Worm (Caenorhabditis elegans) whole organism, midembryonic: ENCODE results near the gene nhr-175.

Experiments
- T22C8.4 ChIP-seq: fragments of 200-800 bp; sonication (Bioruptor generic); IDR thresholded peaks from 2 replicates; pipeline ENCODE4 v1.3.6; 2022; ENCODE audit warnings: missing genetic modification characterization, missing compliant biosample characterization
- cog-1 ChIP-seq: sonication (generic microtip); optimal IDR thresholded peaks from 2 replicates; lab custom pipeline; 2016; ENCODE audit warnings: missing genetic modification characterization, missing compliant biosample characterization
- flt-1 ChIP-seq: fragments of 200-800 bp; sonication (Bioruptor generic); IDR thresholded peaks from 2 replicates; pipeline ENCODE4 v1.3.6; 2022; ENCODE audit warnings: missing genetic modification characterization, missing compliant biosample characterization
- klf-2 ChIP-seq: fragments of 200-800 bp; sonication (Bioruptor generic); conservative IDR thresholded peaks from 2 replicates; pipeline ENCODE4 v1.3.6; 2022; ENCODE audit warnings: missing genetic modification reagents, missing genetic modification characterization, missing compliant biosample characterization
- med-1 ChIP-seq: sonication (generic microtip); optimal IDR thresholded peaks from 2 replicates; lab custom pipeline; 2017; ENCODE audit warnings: missing genetic modification characterization, mild to moderate bottlenecking, missing compliant biosample characterization, antibody characterized with exemption, missing genetic modification reagents; ENCODE audit not compliant: insufficient read depth
- ref-1 ChIP-seq: fragments of 200-800 bp; sonication (Bioruptor generic); conservative IDR thresholded peaks from 2 replicates; pipeline ENCODE4 v1.3.6; 2022; ENCODE audit warnings: missing genetic modification reagents, missing genetic modification characterization, missing compliant biosample characterization
- tab-1 ChIP-seq: fragments of 200-800 bp; sonication (Bioruptor generic); IDR thresholded peaks from 2 replicates; pipeline ENCODE4 v1.3.6; 2022; ENCODE audit warnings: missing genetic modification characterization, missing compliant biosample characterization
- ztf-23 ChIP-seq: fragments of 200-800 bp; sonication (Bioruptor generic); IDR thresholded peaks from 2 replicates; pipeline ENCODE4 v1.3.6; 2022; ENCODE audit warnings: missing genetic modification reagents, missing genetic modification characterization, missing compliant biosample characterization
- ztf-29 ChIP-seq: fragments of 200-800 bp; sonication (Bioruptor generic); IDR thresholded peaks from 2 replicates; pipeline ENCODE4 v1.3.6; 2022; ENCODE audit warnings: missing genetic modification reagents, missing genetic modification characterization, missing compliant biosample characterization

Gene nhr-175

DNA sequence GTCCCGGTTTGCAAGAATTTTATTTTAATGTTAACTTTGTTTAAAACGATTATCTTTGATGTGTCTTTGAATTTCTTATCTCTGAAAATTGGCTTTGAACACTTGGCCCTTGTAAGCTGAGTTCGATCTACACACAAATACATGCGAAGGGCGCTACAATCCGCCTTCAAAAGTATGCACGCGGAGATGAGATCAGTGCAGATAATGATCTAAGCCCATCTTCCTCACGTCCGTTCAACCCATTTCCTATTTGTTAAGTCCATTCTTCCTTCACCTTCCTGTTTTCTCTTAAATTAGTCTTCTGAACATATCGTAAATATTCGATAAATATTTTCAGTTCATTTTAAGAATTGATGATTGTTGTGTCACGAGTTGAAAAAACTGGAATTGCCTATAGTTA is at the start of gene nhr-175:
Gene nhr-175 (plus strand): TSS at position 339 of the 400 bp plus-strand sequence.
- TF ChIP-seq klf-2 (GFP tag; lab: Robert Waterston, UW) (no peak), ztf-23 (GFP tag; lab: Robert Waterston, UW) (no peak)

DNA sequence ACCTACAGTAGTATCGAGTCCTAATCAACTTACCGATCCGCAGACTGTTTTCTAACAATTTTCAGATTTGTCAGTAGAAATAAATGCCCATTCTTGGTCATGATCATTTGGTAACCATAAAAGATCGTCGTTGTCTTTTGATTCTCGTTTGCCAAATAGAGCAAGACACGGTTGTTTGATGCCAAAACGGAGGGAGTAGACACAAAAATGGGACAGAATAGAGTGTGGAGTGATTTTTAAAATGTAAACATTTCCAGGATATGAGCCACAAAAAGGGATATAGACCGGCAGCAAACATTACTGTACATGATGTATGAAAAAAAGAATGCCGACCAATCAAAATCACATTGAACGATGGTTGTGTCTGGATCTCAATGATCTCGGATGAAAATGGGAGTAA is 49.6 kb upstream of the nhr-175 start, which contains the start of gene F55B12.2:
Gene F55B12.2 (minus strand): TSS at position 101 of the 400 bp plus-strand sequence.
- TF ChIP-seq ztf-23 (GFP tag; lab: Robert Waterston, UW) (no peak), T22C8.4 (GFP tag; lab: Robert Waterston, UW) (no peak), ztf-29 (GFP tag; lab: Robert Waterston, UW) (no peak)

DNA sequence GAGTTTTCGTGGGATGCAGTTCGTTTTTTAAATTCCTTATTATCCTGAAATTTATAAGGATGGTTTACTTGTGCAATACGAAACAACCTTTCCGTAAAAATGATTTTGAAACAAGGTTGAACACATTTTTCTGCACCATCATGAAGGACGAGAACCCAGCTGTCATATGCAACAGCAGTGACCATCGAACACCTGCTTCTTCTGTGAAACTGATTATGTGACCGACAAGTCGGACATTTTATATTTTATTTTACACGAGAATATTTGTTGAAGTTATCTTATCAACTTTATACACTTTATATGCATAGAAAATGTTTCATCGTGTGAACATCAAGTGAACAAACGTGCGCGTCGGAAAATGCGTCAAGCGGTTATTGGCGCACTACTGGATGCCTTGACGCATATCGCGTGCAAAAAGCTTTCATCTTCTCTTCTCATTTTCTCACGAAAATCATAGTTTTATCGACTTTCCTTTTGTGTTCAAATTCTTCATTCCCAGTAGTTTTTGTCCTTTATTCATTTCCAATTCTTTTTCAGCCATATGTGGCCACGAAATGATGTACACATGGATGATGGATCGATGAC is 47.6 kb upstream of the nhr-175 start, which contains the start of gene sel-10:
Gene sel-10 (plus strand): TSS at position 538 of the 585 bp plus-strand sequence.
- peak; percentile 7 for TF ChIP-seq cog-1 (tag; lab: Kevin White, UChicago)
- no peak for TF ChIP-seq ref-1 (GFP tag; lab: Robert Waterston, UW)

DNA sequence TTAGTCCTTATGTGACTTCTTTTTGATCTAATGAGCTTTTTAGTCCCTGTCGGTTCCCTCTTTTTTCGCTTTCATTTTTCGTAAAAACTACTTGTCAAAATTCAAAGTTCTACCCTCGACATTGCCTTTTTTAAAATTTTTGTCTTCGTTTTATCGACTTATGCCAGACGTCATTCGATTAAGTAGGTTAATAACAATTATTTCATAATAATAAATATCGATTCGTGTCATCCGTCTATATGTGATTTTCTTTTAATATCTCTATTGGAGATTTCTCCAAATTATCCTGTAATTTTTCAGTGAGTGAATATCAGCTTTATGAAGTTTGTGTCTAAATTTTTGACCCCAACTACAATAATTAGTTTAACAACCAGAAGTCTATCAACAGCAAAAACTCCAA is 43.7 kb upstream of the nhr-175 start, which contains the start of gene hpo-31:
Gene hpo-31 (plus strand): TSS at position 301 of the 400 bp plus-strand sequence.
- TF ChIP-seq klf-2 (GFP tag; lab: Robert Waterston, UW) (no peak), ref-1 (GFP tag; lab: Robert Waterston, UW) (no peak), med-1 (no peak)

DNA sequence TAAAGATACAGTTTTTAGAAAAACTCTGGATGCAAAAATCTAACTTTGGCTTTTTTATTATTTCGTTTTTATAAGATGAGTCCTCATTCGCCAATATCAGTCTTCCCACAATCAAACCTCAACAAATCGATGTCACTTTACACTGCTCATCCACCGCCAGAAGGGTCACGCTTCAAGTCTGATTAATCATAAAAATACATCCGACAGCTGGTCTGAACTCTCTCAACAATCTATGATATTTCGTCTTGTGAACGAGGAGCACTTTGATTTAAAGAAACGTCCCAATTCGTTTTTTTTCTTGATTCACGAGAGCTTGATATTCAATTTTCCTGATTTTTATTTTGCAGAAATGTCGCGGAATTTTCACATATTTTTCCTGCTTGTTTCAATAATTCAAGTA is 38.6 kb upstream of the nhr-175 start, which contains the start of gene nrf-5:
Gene nrf-5 (plus strand): TSS at position 348 of the 400 bp plus-strand sequence.
- TF ChIP-seq ref-1 (GFP tag; lab: Robert Waterston, UW) = no peak
- TF ChIP-seq klf-2 (GFP tag; lab: Robert Waterston, UW) = no peak
- no peak for TF ChIP-seq tab-1 (GFP tag; lab: Robert Waterston, UW)
- no peak for TF ChIP-seq ztf-29 (GFP tag; lab: Robert Waterston, UW)
- TF ChIP-seq T22C8.4 (GFP tag; lab: Robert Waterston, UW) = no peak
- TF ChIP-seq ztf-23 (GFP tag; lab: Robert Waterston, UW) = no peak
- no peak for TF ChIP-seq flt-1 (GFP tag; lab: Robert Waterston, UW)
- no peak for TF ChIP-seq med-1
- TF ChIP-seq cog-1 (tag; lab: Kevin White, UChicago) = no peak

DNA sequence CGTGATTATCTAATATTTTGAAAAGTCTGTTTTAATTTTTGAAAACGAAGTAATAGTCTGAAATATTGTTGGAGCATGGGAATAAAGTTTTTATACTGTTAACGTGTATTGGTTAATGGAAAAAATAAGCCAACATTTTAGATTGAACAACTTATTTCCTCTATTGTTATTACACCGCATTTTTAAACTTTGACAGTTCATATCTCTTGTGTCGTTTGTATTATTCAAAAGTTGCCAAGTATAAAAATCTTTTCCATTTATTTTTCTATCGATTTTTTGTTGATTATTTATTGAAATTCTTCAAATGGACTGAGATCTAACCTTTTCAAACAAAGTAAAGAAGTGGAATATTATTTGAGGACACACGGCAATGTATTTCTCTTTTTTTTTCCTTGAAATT is 35.7 kb upstream of the nhr-175 start, which contains the start of gene str-165:
Gene str-165 (plus strand): TSS at position 301 of the 400 bp plus-strand sequence.
- TF ChIP-seq flt-1 (GFP tag; lab: Robert Waterston, UW) (no peak), T22C8.4 (GFP tag; lab: Robert Waterston, UW) (no peak), ztf-23 (GFP tag; lab: Robert Waterston, UW) (no peak), ref-1 (GFP tag; lab: Robert Waterston, UW) (no peak), tab-1 (GFP tag; lab: Robert Waterston, UW) (no peak), med-1 (no peak), ztf-29 (GFP tag; lab: Robert Waterston, UW) (no peak), cog-1 (tag; lab: Kevin White, UChicago) (no peak), klf-2 (GFP tag; lab: Robert Waterston, UW) (no peak)

DNA sequence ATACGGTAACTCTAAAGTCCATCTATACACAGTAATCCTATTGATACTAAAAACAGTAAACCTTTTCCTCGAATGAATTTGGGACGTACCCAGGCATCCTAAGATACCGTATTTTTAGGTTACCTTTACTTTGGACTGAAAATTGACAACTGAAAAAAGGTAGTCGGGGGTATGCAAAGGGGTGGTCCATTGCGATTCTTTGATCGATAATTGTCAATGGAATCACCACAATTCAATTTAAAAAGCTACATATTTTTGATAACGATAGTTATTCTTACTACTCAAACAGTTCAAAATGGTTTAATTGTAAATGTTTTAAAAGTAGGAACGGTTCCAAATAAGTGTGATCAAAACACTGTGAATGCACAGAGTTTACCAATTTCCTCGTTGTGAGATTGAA is 32.5 kb upstream of the nhr-175 start, which contains the start of gene srx-129:
Gene srx-129 (plus strand): TSS at position 301 of the 400 bp plus-strand sequence.
- TF ChIP-seq med-1 = no peak
- no peak for TF ChIP-seq ref-1 (GFP tag; lab: Robert Waterston, UW)
- no peak for TF ChIP-seq T22C8.4 (GFP tag; lab: Robert Waterston, UW)
- no peak for TF ChIP-seq ztf-29 (GFP tag; lab: Robert Waterston, UW)

DNA sequence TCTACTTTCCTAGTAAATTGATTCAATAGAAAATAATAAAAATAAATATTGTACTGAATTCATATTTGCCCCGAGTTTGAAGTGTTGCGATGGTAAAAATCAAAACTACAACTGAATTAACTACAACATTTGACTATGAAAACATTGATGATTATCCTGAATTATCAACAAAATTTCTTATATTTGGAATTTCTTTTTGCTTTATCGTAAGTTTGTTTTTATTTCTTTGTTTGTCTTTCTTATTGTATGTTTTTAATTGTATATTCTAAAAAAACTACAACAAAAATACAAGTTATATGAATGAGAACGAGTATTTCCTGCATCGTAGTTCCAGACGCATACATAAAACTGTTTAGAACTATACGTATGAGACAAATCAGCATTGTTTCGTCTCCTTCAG is 29.3 kb upstream of the nhr-175 start, which contains the start of gene srx-128:
Gene srx-128 (plus strand): TSS at position 301 of the 400 bp plus-strand sequence.
- TF ChIP-seq flt-1 (GFP tag; lab: Robert Waterston, UW) (no peak), klf-2 (GFP tag; lab: Robert Waterston, UW) (no peak), tab-1 (GFP tag; lab: Robert Waterston, UW) (no peak), T22C8.4 (GFP tag; lab: Robert Waterston, UW) (no peak)

DNA sequence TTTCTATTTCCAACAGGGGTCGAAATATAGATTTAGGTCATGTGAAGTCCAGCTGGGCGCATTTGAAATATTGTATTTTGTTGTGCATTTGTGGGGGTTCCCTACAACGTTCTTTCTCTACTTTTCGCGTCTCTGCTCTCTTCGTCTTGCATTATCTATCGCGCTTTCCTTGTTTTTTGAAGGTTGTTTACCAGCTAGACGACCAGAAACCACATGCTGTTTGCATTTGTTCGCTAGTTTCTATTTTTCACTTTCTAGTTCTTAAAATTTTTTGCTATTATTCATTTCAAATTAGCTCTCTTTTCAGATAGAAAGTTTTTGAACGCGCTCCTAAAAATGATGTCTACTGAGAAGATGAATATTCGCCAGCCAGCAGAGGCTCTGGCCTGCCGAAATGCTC is 27.1 kb upstream of the nhr-175 start, which contains the start of gene F55B12.10:
Gene F55B12.10 (plus strand): TSS at position 301 of the 400 bp plus-strand sequence.
- TF ChIP-seq med-1 (no peak), ztf-29 (GFP tag; lab: Robert Waterston, UW) (no peak), tab-1 (GFP tag; lab: Robert Waterston, UW) (no peak), T22C8.4 (GFP tag; lab: Robert Waterston, UW) (no peak), ref-1 (GFP tag; lab: Robert Waterston, UW) (no peak), klf-2 (GFP tag; lab: Robert Waterston, UW) (no peak), cog-1 (tag; lab: Kevin White, UChicago) (no peak), ztf-23 (GFP tag; lab: Robert Waterston, UW) (no peak), flt-1 (GFP tag; lab: Robert Waterston, UW) (no peak)

DNA sequence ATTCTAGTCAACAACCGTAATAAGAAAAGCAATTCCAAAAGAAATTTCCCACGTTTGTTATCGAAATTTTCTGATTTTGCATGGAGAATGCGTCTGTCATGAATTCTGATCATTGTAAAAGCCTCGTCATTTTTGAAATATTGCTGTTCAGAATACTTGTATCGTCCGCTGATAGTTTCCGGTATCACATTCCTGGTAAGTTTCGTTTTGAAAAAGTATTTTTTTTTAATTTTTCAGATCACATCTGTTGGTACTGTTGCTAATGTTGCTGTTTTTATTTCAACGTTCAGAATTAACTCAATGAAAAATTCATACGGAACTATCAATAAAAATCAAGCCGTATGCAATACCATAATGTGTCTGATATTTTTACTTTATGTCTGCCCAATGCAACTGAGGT is 25.6 kb upstream of the nhr-175 start, which contains the start of gene srx-17:
Gene srx-17 (plus strand): TSS at position 301 of the 400 bp plus-strand sequence.
- no peak for TF ChIP-seq tab-1 (GFP tag; lab: Robert Waterston, UW)
- TF ChIP-seq flt-1 (GFP tag; lab: Robert Waterston, UW) = no peak
- no peak for TF ChIP-seq ref-1 (GFP tag; lab: Robert Waterston, UW)
- no peak for TF ChIP-seq ztf-23 (GFP tag; lab: Robert Waterston, UW)
- no peak for TF ChIP-seq cog-1 (tag; lab: Kevin White, UChicago)
- no peak for TF ChIP-seq T22C8.4 (GFP tag; lab: Robert Waterston, UW)
- no peak for TF ChIP-seq med-1
- no peak for TF ChIP-seq ztf-29 (GFP tag; lab: Robert Waterston, UW)
- TF ChIP-seq klf-2 (GFP tag; lab: Robert Waterston, UW) = no peak
